Fruit fly (Drosophila melanogaster): ENCODE results near the gene CG9098.
A peak's percentile ranks its signal among the peaks of the same experiment; 100 is the strongest.

CG9098 gene

DNA sequence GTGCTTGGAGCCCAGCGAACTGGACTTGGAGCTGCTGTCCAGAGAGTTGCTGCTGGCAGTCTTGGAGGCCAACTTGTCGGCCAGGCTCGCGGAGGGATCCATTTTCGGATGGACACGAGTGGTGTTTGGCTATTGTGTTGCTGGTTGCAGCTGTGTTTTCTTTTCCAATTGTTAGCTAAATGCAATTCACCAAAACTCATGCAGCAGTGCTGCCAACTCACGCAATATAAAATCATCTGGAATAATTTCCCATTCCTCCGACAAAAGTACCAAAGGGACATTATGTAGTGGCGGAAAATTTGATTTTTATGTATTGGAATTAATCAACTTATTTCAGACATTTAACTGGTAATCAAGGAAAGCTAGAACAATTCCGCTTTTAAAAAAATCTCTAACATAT is 24.6 kb upstream of the CG9098 start, which contains the start of gene mtm:
TSS of gene mtm (minus strand) at position 306 of the 400 bp plus-strand sequence.
- no peak for TF ChIP-seq CG9948 (tag; optimal IDR thresholded peaks at IDR 0.05)
- TF ChIP-seq Snoo (tag; optimal IDR thresholded peaks at IDR 0.05): no peak
- no peak for TF ChIP-seq CG8159 (tag; optimal IDR thresholded peaks at IDR 0.05)
- no peak for TF ChIP-seq CG17806 (tag; optimal IDR thresholded peaks at IDR 0.05)
- no peak for TF ChIP-seq CG34367 (tag; optimal IDR thresholded peaks at IDR 0.05)
- TF ChIP-seq CG32121 (GFP tag; IDR thresholded peaks at IDR 0.05): no peak

DNA sequence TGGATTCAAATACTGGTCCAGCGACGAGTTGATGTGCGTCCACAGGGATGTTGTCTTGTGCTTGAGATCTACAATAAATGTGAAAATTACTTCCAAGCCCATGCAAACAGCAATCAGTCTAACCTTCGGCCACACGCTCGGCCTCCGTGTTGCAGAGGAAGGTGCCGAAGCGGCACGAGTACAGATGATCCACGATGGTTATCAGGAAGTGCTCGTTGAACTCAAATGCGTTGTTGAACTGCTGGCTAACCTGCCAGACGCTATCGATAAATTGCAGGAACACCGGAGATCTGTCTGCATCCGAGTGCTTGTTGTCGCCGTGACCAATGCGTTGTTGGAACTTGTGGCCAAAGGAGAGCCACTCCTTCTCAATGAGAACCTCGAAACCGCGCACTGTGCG is 23.0 kb upstream of the CG9098 start:
- TF ChIP-seq CG32121 (GFP tag; IDR thresholded peaks at IDR 0.05) (no peak), CG17806 (tag; optimal IDR thresholded peaks at IDR 0.05) (no peak), CG8301 (tag; optimal IDR thresholded peaks at IDR 0.05) (no peak), rn (GFP tag; IDR thresholded peaks at IDR 0.05) (no peak), CG4496 (GFP tag; IDR thresholded peaks at IDR 0.05) (no peak), gl (tag; optimal IDR thresholded peaks at IDR 0.05) (no peak), D1 (tag; optimal IDR thresholded peaks at IDR 0.05) (no peak), Ets98B (GFP tag; IDR thresholded peaks at IDR 0.05) (no peak), CG14655 (GFP tag; optimal IDR thresholded peaks at IDR 0.05) (no peak), CG15710 (tag; optimal IDR thresholded peaks at IDR 0.05) (no peak), Snoo (tag; optimal IDR thresholded peaks at IDR 0.05) (no peak)

DNA sequence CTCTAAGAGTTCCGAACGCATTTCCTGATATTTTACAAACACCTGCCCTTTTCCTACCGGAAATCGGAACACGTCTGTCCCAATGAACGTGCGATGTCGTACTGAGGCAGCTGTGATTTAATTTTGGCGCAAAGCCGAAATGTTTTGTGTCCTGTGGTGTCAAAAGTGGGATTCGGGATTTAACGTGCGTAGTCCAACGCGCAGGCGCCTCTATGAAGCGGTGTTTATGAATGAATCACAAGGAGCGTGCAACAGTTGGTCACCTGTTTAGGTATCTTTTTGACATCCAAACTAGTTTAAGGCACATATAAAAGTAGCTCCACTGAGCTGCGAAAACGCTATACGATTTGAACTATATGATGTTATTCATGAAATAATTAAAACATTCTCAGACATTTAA is 22.2 kb upstream of the CG9098 start, which contains the start of gene CG9109:
TSS of gene CG9109 (minus strand) at position 80 of the 400 bp plus-strand sequence.
- TF ChIP-seq CG4496 (GFP tag; IDR thresholded peaks at IDR 0.05) (no peak), Pif1A (GFP tag; optimal IDR thresholded peaks at IDR 0.05) (no peak), CG15710 (tag; optimal IDR thresholded peaks at IDR 0.05) (no peak), CG12605 (GFP tag; IDR thresholded peaks at IDR 0.05) (peak; percentile 40; the same call in 1 of the 2 replicates), CG17806 (tag; optimal IDR thresholded peaks at IDR 0.05) (no peak), fd96Ca (GFP tag; IDR thresholded peaks at IDR 0.05) (no peak), rn (GFP tag; IDR thresholded peaks at IDR 0.05) (no peak)

DNA sequence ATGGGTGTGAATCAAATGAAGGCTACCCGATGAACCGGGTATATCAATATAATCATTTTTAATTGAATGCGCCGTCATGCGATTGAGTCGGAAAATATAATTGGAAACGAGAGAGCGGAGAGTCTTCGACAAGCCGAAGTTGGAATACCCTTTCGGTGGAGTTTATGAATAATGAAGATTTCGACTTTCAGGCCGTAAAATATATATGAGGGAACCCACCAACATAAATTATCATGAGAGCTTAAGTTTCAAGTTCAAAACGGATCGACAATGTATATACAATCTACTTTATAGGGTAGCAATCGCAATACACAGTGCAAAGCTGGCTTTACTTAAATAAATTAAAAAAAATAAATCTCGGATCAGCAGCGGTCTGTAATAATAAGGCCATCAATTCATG is 19.7 kb upstream of the CG9098 start:
- TF ChIP-seq CG17806 (tag; optimal IDR thresholded peaks at IDR 0.05) (peak; percentile 44), fd96Ca (GFP tag; IDR thresholded peaks at IDR 0.05) (peak; percentile 28; the same call in 1 of the 3 replicates), CG8159 (tag; optimal IDR thresholded peaks at IDR 0.05) (peak; percentile 69), D1 (tag; optimal IDR thresholded peaks at IDR 0.05) (no peak), EcR (GFP tag; optimal IDR thresholded peaks at IDR 0.05) (peak; percentile 40), CG15710 (tag; optimal IDR thresholded peaks at IDR 0.05) (peak; percentile 56), CG13204 (GFP tag; optimal IDR thresholded peaks at IDR 0.05) (no peak), CG9948 (tag; optimal IDR thresholded peaks at IDR 0.05) (peak; percentile 29), Ets98B (GFP tag; IDR thresholded peaks at IDR 0.05) (peak; percentile 69), CG14655 (GFP tag; optimal IDR thresholded peaks at IDR 0.05) (no peak), CG4496 (GFP tag; IDR thresholded peaks at IDR 0.05) (peak; percentile 60; the same call in 1 of the 3 replicates), CG34367 (tag; optimal IDR thresholded peaks at IDR 0.05) (peak; percentile 45), Pif1A (GFP tag; optimal IDR thresholded peaks at IDR 0.05) (no peak)

dm6 chr2L:6028712-6029111 is 16.6 kb upstream of the CG9098 start:
- no peak for TF ChIP-seq CG10348 (GFP tag; IDR thresholded peaks at IDR 0.05)
- no peak for TF ChIP-seq CG9948 (tag; optimal IDR thresholded peaks at IDR 0.05)
- no peak for TF ChIP-seq Pif1B (GFP tag; optimal IDR thresholded peaks at IDR 0.05)
- TF ChIP-seq fd96Ca (GFP tag; IDR thresholded peaks at IDR 0.05): no peak
- TF ChIP-seq CG8159 (tag; optimal IDR thresholded peaks at IDR 0.05): no peak
- no peak for TF ChIP-seq D1 (tag; optimal IDR thresholded peaks at IDR 0.05)
- TF ChIP-seq gl (tag; optimal IDR thresholded peaks at IDR 0.05): no peak
- TF ChIP-seq Ets98B (GFP tag; IDR thresholded peaks at IDR 0.05): no peak; the same call in 1 of the 2 replicates
- TF ChIP-seq CG17806 (tag; optimal IDR thresholded peaks at IDR 0.05): no peak
- peak; percentile 2 for TF ChIP-seq CG34367 (tag; optimal IDR thresholded peaks at IDR 0.05)
- no peak for TF ChIP-seq rn (GFP tag; IDR thresholded peaks at IDR 0.05)
- no peak for TF ChIP-seq CG13204 (GFP tag; optimal IDR thresholded peaks at IDR 0.05)
- TF ChIP-seq Pif1A (GFP tag; optimal IDR thresholded peaks at IDR 0.05): peak; percentile 6
- TF ChIP-seq CG32121 (GFP tag; IDR thresholded peaks at IDR 0.05): no peak
- TF ChIP-seq EcR (GFP tag; optimal IDR thresholded peaks at IDR 0.05): no peak
- peak; percentile 33; the same call in 1 of the 2 replicates for TF ChIP-seq CG12605 (GFP tag; IDR thresholded peaks at IDR 0.05)
- no peak for TF ChIP-seq CG4496 (GFP tag; IDR thresholded peaks at IDR 0.05)

dm6 chr2L:6024345-6024907 is 12.3 kb upstream of the CG9098 start, which contains the start of gene CG9107:
Gene CG9107 (minus strand): TSS chr2L:6024539.
- no peak for TF ChIP-seq CG17806 (tag; optimal IDR thresholded peaks at IDR 0.05)
- TF ChIP-seq D1 (tag; optimal IDR thresholded peaks at IDR 0.05): no peak
- no peak for TF ChIP-seq CG32121 (GFP tag; IDR thresholded peaks at IDR 0.05)
- TF ChIP-seq CG10348 (GFP tag; IDR thresholded peaks at IDR 0.05): no peak
- no peak for TF ChIP-seq CG9948 (tag; optimal IDR thresholded peaks at IDR 0.05)

DNA sequence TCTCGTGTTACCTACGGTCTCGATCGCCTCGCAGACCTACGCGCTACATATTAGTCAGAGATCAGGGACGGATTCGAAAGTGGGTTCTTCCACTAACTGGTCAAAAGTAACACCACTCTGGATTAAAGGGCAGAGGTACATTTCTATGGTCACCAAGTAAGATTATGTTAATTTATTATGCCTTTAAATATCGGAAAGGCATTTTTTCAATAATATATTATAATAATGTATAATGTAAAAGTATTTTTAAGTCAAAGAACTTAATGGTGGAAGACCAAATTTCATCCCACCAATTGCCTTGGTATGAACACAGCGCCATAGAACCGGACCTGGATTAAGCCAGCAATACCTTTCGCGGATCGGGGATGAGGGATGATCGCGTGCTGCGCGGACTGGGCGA is 10.7 kb upstream of the CG9098 start:
- no peak for TF ChIP-seq rn (GFP tag; IDR thresholded peaks at IDR 0.05)
- TF ChIP-seq CG4496 (GFP tag; IDR thresholded peaks at IDR 0.05): 0 out of 3 replicates have a peak, but pooled peaks have one; percentile 20
- TF ChIP-seq CG8301 (tag; optimal IDR thresholded peaks at IDR 0.05): peak; percentile 53
- peak; percentile 3 for TF ChIP-seq CG13204 (GFP tag; optimal IDR thresholded peaks at IDR 0.05)
- TF ChIP-seq CG8159 (tag; optimal IDR thresholded peaks at IDR 0.05): peak; percentile 83
- TF ChIP-seq Ets98B (GFP tag; IDR thresholded peaks at IDR 0.05): no peak
- peak; percentile 77 for TF ChIP-seq CG14655 (GFP tag; optimal IDR thresholded peaks at IDR 0.05)
- peak; percentile 16 for TF ChIP-seq D1 (tag; optimal IDR thresholded peaks at IDR 0.05)
- TF ChIP-seq gl (tag; optimal IDR thresholded peaks at IDR 0.05): peak; percentile 32
- peak; percentile 66 for TF ChIP-seq CG9948 (tag; optimal IDR thresholded peaks at IDR 0.05)
- TF ChIP-seq CG12605 (GFP tag; IDR thresholded peaks at IDR 0.05): no peak
- peak; percentile 65 for TF ChIP-seq Pif1A (GFP tag; optimal IDR thresholded peaks at IDR 0.05)
- TF ChIP-seq Pif1B (GFP tag; optimal IDR thresholded peaks at IDR 0.05): peak; percentile 74
- peak; percentile 51; the same call in 2 of the 3 replicates for TF ChIP-seq fd96Ca (GFP tag; IDR thresholded peaks at IDR 0.05)
- TF ChIP-seq CG17806 (tag; optimal IDR thresholded peaks at IDR 0.05): peak; percentile 76
- no peak for TF ChIP-seq CG32121 (GFP tag; IDR thresholded peaks at IDR 0.05)
- peak; percentile 57 for TF ChIP-seq CG15710 (tag; optimal IDR thresholded peaks at IDR 0.05)
- TF ChIP-seq Snoo (tag; optimal IDR thresholded peaks at IDR 0.05): peak; percentile 59
- peak; percentile 40 for TF ChIP-seq CG34367 (tag; optimal IDR thresholded peaks at IDR 0.05)
- TF ChIP-seq EcR (GFP tag; optimal IDR thresholded peaks at IDR 0.05): no peak
- no peak for TF ChIP-seq CG10348 (GFP tag; IDR thresholded peaks at IDR 0.05)
